Worm (Caenorhabditis elegans) whole organism, L1 larva: ENCODE data around the gene zer-1.
A peak's percentile ranks its signal among the peaks of the same experiment; 100 is the strongest.

Experiments used
- C16A3.4 ChIP-seq: fragments of 150-350 bp; optimal IDR thresholded peaks from 2 replicates; lab custom pipeline; 2014; ENCODE audit warnings: missing biosample characterization, missing genetic modification characterization
- C34B4.2 ChIP-seq: sonication (generic microtip); optimal IDR thresholded peaks from 2 replicates; lab custom pipeline; 2017; ENCODE audit warnings: mild to moderate bottlenecking, missing genetic modification characterization, missing compliant biosample characterization
- F16B12.6 ChIP-seq: fragments of 150-350 bp; optimal IDR thresholded peaks from 2 replicates; lab custom pipeline; 2014; ENCODE audit warnings: missing biosample characterization, missing genetic modification characterization
- Y116A8C.19 ChIP-seq: sonication (generic microtip); optimal IDR thresholded peaks from 2 replicates; lab custom pipeline; 2016; ENCODE audit warnings: missing compliant biosample characterization, missing genetic modification characterization, borderline replicate concordance
- alr-1 ChIP-seq: fragments of 200-800 bp; sonication (Bioruptor generic); optimal IDR thresholded peaks from 2 replicates; lab custom pipeline; 2018; ENCODE audit warnings: borderline replicate concordance, mild to moderate bottlenecking, missing genetic modification characterization, missing compliant biosample characterization
- aly-2 ChIP-seq: fragments of 150-350 bp; optimal IDR thresholded peaks from 2 replicates; lab custom pipeline; 2014; ENCODE audit warnings: missing biosample characterization, missing genetic modification characterization
- ama-1 ChIP-seq: fragments of 150-350 bp; optimal IDR thresholded peaks from 2 replicates; lab custom pipeline; 2014
- blmp-1 ChIP-seq: fragments of 150-350 bp; optimal IDR thresholded peaks from 2 replicates; lab custom pipeline; 2014; ENCODE audit warnings: missing biosample characterization, missing genetic modification characterization
- ceh-63 ChIP-seq: fragments of 200-800 bp; sonication (Bioruptor generic); optimal IDR thresholded peaks from 2 replicates; lab custom pipeline; 2018; ENCODE audit warnings: mild to moderate bottlenecking, missing genetic modification characterization, missing compliant biosample characterization
- ceh-8 ChIP-seq: fragments of 200-800 bp; sonication (Bioruptor generic); optimal IDR thresholded peaks from 2 replicates; lab custom pipeline; 2018; ENCODE audit warnings: mild to moderate bottlenecking, missing genetic modification characterization, moderate library complexity, missing compliant biosample characterization
- ceh-88 ChIP-seq: fragments of 200-800 bp; sonication (Bioruptor generic); IDR thresholded peaks from 2 replicates; pipeline ENCODE4 v1.3.6; 2022; ENCODE audit warnings: missing genetic modification characterization, missing compliant biosample characterization
- ces-1 ChIP-seq: fragments of 150-350 bp; optimal IDR thresholded peaks from 2 replicates; lab custom pipeline; 2014; ENCODE audit warnings: missing biosample characterization, missing genetic modification reagents, missing genetic modification characterization
- dpl-1 ChIP-seq, 3 experiments: fragments of 150-350 bp in 2 of 3; sonication (generic microtip) in 1 of 3; optimal IDR thresholded peaks; 2 replicates each; lab custom pipeline; 2014 to 2017; ENCODE audit warnings: missing biosample characterization in 3 of 3, missing genetic modification characterization in 3 of 3, missing genetic modification reagents in 3 of 3
- dsc-1 ChIP-seq: sonication (generic microtip); optimal IDR thresholded peaks from 2 replicates; lab custom pipeline; 2016; ENCODE audit warnings: mild to moderate bottlenecking, missing genetic modification characterization, missing compliant biosample characterization
- efl-1 ChIP-seq, 4 experiments: fragments of 150-350 bp; optimal IDR thresholded peaks in 3 of 4; peaks in 1 of 4; 1 replicate in 1 of 4; 2 replicates in 3 of 4; lab custom pipeline; 2014; ENCODE audit warnings: missing biosample characterization in 2 of 4, missing genetic modification characterization in 2 of 4, missing genetic modification reagents in 2 of 4
- egl-13 ChIP-seq: sonication (generic microtip); optimal IDR thresholded peaks from 2 replicates; lab custom pipeline; 2016; ENCODE audit warnings: missing genotype, missing genetic modification reagents, missing genetic modification characterization, missing compliant biosample characterization
- fos-1 ChIP-seq: fragments of 150-350 bp; optimal IDR thresholded peaks from 2 replicates; lab custom pipeline; 2014; ENCODE audit warnings: missing biosample characterization, missing genetic modification characterization
- hlh-4 ChIP-seq: sonication (generic microtip); optimal IDR thresholded peaks from 2 replicates; lab custom pipeline; 2016; ENCODE audit warnings: mild to moderate bottlenecking, missing genetic modification characterization, missing compliant biosample characterization
- hpl-2 ChIP-seq: fragments of 150-350 bp; optimal IDR thresholded peaks from 2 replicates; lab custom pipeline; 2014; ENCODE audit warnings: missing biosample characterization, missing genetic modification reagents, missing genetic modification characterization
- irx-1 ChIP-seq: sonication (generic microtip); optimal IDR thresholded peaks from 2 replicates; lab custom pipeline; 2016; ENCODE audit warnings: missing genetic modification characterization, missing compliant biosample characterization
- lin-15B ChIP-seq: fragments of 150-350 bp; sonication (generic microtip); optimal IDR thresholded peaks from 3 replicates; lab custom pipeline; 2014; ENCODE audit warnings: missing biosample characterization, missing genetic modification characterization
- lin-35 ChIP-seq, 2 experiments: fragments of 150-350 bp; optimal IDR thresholded peaks; 2 replicates each; lab custom pipeline; 2014; ENCODE audit warnings: missing biosample characterization in 2 of 2, missing genetic modification characterization in 2 of 2, missing genetic modification reagents in 2 of 2
- lin-39 ChIP-seq: fragments of 150-350 bp; optimal IDR thresholded peaks from 2 replicates; lab custom pipeline; 2014; ENCODE audit warnings: missing biosample characterization, missing genetic modification reagents, missing genetic modification characterization
- lir-3 ChIP-seq: sonication (generic microtip); optimal IDR thresholded peaks from 2 replicates; lab custom pipeline; 2016; ENCODE audit warnings: mild to moderate bottlenecking, missing genetic modification characterization, moderate library complexity, missing compliant biosample characterization; ENCODE audit not compliant: poor library complexity
- lsy-2 ChIP-seq, 2 experiments: fragments of 150-350 bp; optimal IDR thresholded peaks; 2 replicates each; lab custom pipeline; 2014; ENCODE audit warnings: missing biosample characterization in 2 of 2, missing genetic modification characterization in 2 of 2
- mab-9 ChIP-seq: fragments of 200-800 bp; sonication (Bioruptor generic); IDR thresholded peaks from 2 replicates; pipeline ENCODE4 v1.3.6; 2022; ENCODE audit warnings: missing genetic modification reagents, missing genetic modification characterization, missing compliant biosample characterization
- mdl-1 ChIP-seq, 2 experiments: fragments of 150-350 bp; optimal IDR thresholded peaks; 2 replicates each; lab custom pipeline; 2014 to 2017; ENCODE audit warnings: missing biosample characterization in 2 of 2, missing genetic modification characterization in 2 of 2, inconsistent platforms in 1 of 2
- nhr-11 ChIP-seq: fragments of 150-350 bp; optimal IDR thresholded peaks from 2 replicates; lab custom pipeline; 2014; ENCODE audit warnings: missing biosample characterization, missing genetic modification characterization
- nhr-47 ChIP-seq: sonication (generic microtip); optimal IDR thresholded peaks from 2 replicates; lab custom pipeline; 2016; ENCODE audit warnings: mild to moderate bottlenecking, missing genetic modification characterization, moderate library complexity, missing compliant biosample characterization
- nhr-76 ChIP-seq: sonication (generic microtip); optimal IDR thresholded peaks from 2 replicates; lab custom pipeline; 2017; ENCODE audit warnings: missing biosample characterization, missing genetic modification characterization
- nhr-77 ChIP-seq: fragments of 150-350 bp; optimal IDR thresholded peaks from 2 replicates; lab custom pipeline; 2014; ENCODE audit warnings: missing biosample characterization, missing genetic modification characterization
- skn-1 ChIP-seq: fragments of 150-350 bp; optimal IDR thresholded peaks from 2 replicates; lab custom pipeline; 2014; ENCODE audit warnings: missing biosample characterization, missing genetic modification characterization
- snpc-4 ChIP-seq: fragments of 150-350 bp; optimal IDR thresholded peaks from 2 replicates; lab custom pipeline; 2014; ENCODE audit warnings: missing biosample characterization, missing genetic modification characterization
- sox-4 ChIP-seq: sonication (generic microtip); optimal IDR thresholded peaks from 2 replicates; lab custom pipeline; 2016; ENCODE audit warnings: missing genetic modification characterization, missing compliant biosample characterization
- sup-37 ChIP-seq: fragments of 200-800 bp; sonication (Bioruptor generic); optimal IDR thresholded peaks from 2 replicates; lab custom pipeline; 2018; ENCODE audit warnings: mild to moderate bottlenecking, missing genetic modification characterization, missing compliant biosample characterization
- tlp-1 ChIP-seq: fragments of 150-350 bp; optimal IDR thresholded peaks from 2 replicates; lab custom pipeline; 2014; ENCODE audit warnings: missing biosample characterization, missing genetic modification characterization
- unc-130 ChIP-seq: fragments of 150-350 bp; optimal IDR thresholded peaks from 2 replicates; lab custom pipeline; 2017; ENCODE audit warnings: missing biosample characterization, missing genetic modification characterization, inconsistent platforms
- unc-30 ChIP-seq: sonication (generic microtip); optimal IDR thresholded peaks from 2 replicates; lab custom pipeline; 2017; ENCODE audit warnings: missing biosample characterization, missing genetic modification characterization
- vab-15 ChIP-seq: sonication (generic microtip); optimal IDR thresholded peaks from 2 replicates; lab custom pipeline; 2017; ENCODE audit warnings: missing genotype, mild to moderate bottlenecking, missing genetic modification characterization, missing compliant biosample characterization
- xbp-1 ChIP-seq: sonication (generic microtip); optimal IDR thresholded peaks from 2 replicates; lab custom pipeline; 2016; ENCODE audit warnings: missing genetic modification characterization, missing compliant biosample characterization
- zip-4 ChIP-seq: fragments of 200-800 bp; sonication (Bioruptor generic); optimal IDR thresholded peaks from 2 replicates; lab custom pipeline; 2018; ENCODE audit warnings: mild to moderate bottlenecking, missing genetic modification characterization, moderate library complexity, missing compliant biosample characterization
- ztf-11 ChIP-seq, 2 experiments: sonication (generic microtip); optimal IDR thresholded peaks; 2 replicates each; lab custom pipeline; 2016 to 2017; ENCODE audit warnings: missing genetic modification characterization in 2 of 2, missing biosample characterization in 1 of 2, missing compliant biosample characterization in 1 of 2
- ztf-4 ChIP-seq: fragments of 150-350 bp; optimal IDR thresholded peaks from 2 replicates; lab custom pipeline; 2014; ENCODE audit warnings: missing biosample characterization, missing genetic modification characterization

zer-1 gene

ce11 chrIII:900134-900533 lies 13.5 kb upstream of the zer-1 start:
- TF ChIP-seq nhr-11 (tag; lab: Kevin White, UChicago) (no peak), zip-4 (GFP tag; lab: Kevin White, UChicago) (no peak), ceh-8 (GFP tag; lab: Kevin White, UChicago) (no peak), sup-37 (GFP tag; lab: Kevin White, UChicago) (no peak), sox-4 (no peak), hlh-4 (no peak), C34B4.2 (tag; lab: Kevin White, UChicago) (no peak), hpl-2 (no peak), ceh-88 (no peak), lir-3 (tag; lab: Kevin White, UChicago) (no peak), lsy-2 (tag; optimal IDR thresholded peaks at IDR 0.05; lab: Kevin White, UChicago) (no peak)
- TF ChIP-seq, all 84 proteins: peak for 0

- TF ChIP-seq nhr-76 (no peak), aly-2 (tag; lab: Kevin White, UChicago) (no peak), dsc-1 (no peak), skn-1 (tag; lab: Kevin White, UChicago) (no peak), ama-1 (lab: Kevin White, UChicago) (no peak), tlp-1 (tag; lab: Kevin White, UChicago) (no peak), xbp-1 (tag; lab: Kevin White, UChicago) (no peak), ceh-63 (GFP tag; lab: Kevin White, UChicago) (no peak)
Observed at ce11 chrIII:896904-897303, 10.3 kb upstream of the zer-1 start.

- TF ChIP-seq vab-15 (tag; lab: Kevin White, UChicago) (no peak), efl-1 (optimal IDR thresholded peaks at IDR 0.05; lab: Kevin White, UChicago) (no peak), efl-1 (GFP tag; optimal IDR thresholded peaks at IDR 0.05 in 1 of 2; lab: Kevin White, UChicago) (peak; percentile 10 to 71), blmp-1 (tag; lab: Kevin White, UChicago) (peak; percentile 37), dpl-1 (GFP tag; optimal IDR thresholded peaks at IDR 0.05; lab: Kevin White, UChicago) (peak in 2 of 3 experiments; percentile 7 to 18), irx-1 (tag; lab: Kevin White, UChicago) (no peak), Y116A8C.19 (tag; lab: Kevin White, UChicago) (no peak), aly-2 (tag; lab: Kevin White, UChicago) (no peak), lin-35 (GFP tag; optimal IDR thresholded peaks at IDR 0.05; lab: Kevin White, UChicago) (peak in 1 of 2 experiments; percentile 43), lin-15B (tag; lab: Kevin White, UChicago) (peak; percentile 1)
Observed at ce11 chrIII:895525-895924, 8.9 kb upstream of the zer-1 start, which contains the start of the genes ztf-18 and F23H11.2. ztf-18 (minus strand) TSS chrIII:895712. F23H11.2 (plus strand) TSS chrIII:895747.

ce11 chrIII:891014-891413 lies 4.4 kb upstream of the zer-1 start, which contains the start of gene T24C4.10:
T24C4.10 (minus strand) TSS chrIII:891243.
- TF ChIP-seq lin-35 (GFP tag; optimal IDR thresholded peaks at IDR 0.05; lab: Kevin White, UChicago) (peak in 1 of 2 experiments; percentile 10), ztf-4 (tag; lab: Kevin White, UChicago) (no peak)

ce11 chrIII:888983-889549 lies 2.5 kb upstream of the zer-1 start:
- no peak for TF ChIP-seq Y116A8C.19 (tag; lab: Kevin White, UChicago)
- no peak for TF ChIP-seq lin-35 (GFP tag; optimal IDR thresholded peaks at IDR 0.05; lab: Kevin White, UChicago)
- TF ChIP-seq nhr-77 (tag; lab: Kevin White, UChicago) = no peak
- TF ChIP-seq mdl-1 (tag; optimal IDR thresholded peaks at IDR 0.05; lab: Kevin White, UChicago) = peak in 1 of 2 experiments; percentile 1
- TF ChIP-seq efl-1 (optimal IDR thresholded peaks at IDR 0.05; lab: Kevin White, UChicago) = peak in 1 of 2 experiments; percentile 7
- peak; percentile 16 to 28 for TF ChIP-seq efl-1 (GFP tag; optimal IDR thresholded peaks at IDR 0.05 in 1 of 2; lab: Kevin White, UChicago)
- peak; percentile 1 for TF ChIP-seq nhr-47 (tag; lab: Kevin White, UChicago)
- TF ChIP-seq F16B12.6 (tag; lab: Kevin White, UChicago) = no peak
- TF ChIP-seq lin-15B (tag; lab: Kevin White, UChicago) = no peak
- TF ChIP-seq unc-130 (tag; lab: Kevin White, UChicago) = no peak
- TF ChIP-seq fos-1 (tag; lab: Kevin White, UChicago) = no peak
- no peak for TF ChIP-seq hlh-4
- TF ChIP-seq dsc-1 = no peak
- TF ChIP-seq vab-15 (tag; lab: Kevin White, UChicago) = no peak
- no peak for TF ChIP-seq nhr-11 (tag; lab: Kevin White, UChicago)
- no peak for TF ChIP-seq snpc-4
- no peak for TF ChIP-seq mab-9 (GFP tag; lab: Robert Waterston, UW)
- peak; percentile 29 for TF ChIP-seq egl-13
- no peak for TF ChIP-seq ztf-11 (tag; optimal IDR thresholded peaks at IDR 0.05; lab: Kevin White, UChicago)
- no peak for TF ChIP-seq unc-30 (tag; lab: Kevin White, UChicago)
- TF ChIP-seq lin-39 (tag; lab: Kevin White, UChicago) = no peak
- no peak for TF ChIP-seq alr-1
- no peak for TF ChIP-seq zip-4 (GFP tag; lab: Kevin White, UChicago)
- no peak for TF ChIP-seq ces-1
- TF ChIP-seq C16A3.4 (tag; lab: Kevin White, UChicago) = no peak
